Fruit fly (Drosophila melanogaster) whole organism, wandering third instar larva: Measurements from ENCODE around the gene neo.

Source experiments
- Abd-B ChIP-seq: fragments of >200 bp; optimal IDR thresholded peaks from 2 replicates; lab custom pipeline; 2017; ENCODE audit warnings: missing biosample characterization, missing genetic modification characterization
- Dfd ChIP-seq: fragments of >200 bp; optimal IDR thresholded peaks from 2 replicates; lab custom pipeline; 2017; ENCODE audit warnings: missing biosample characterization, missing genetic modification characterization
- Dif ChIP-seq: fragments of 200-275, 200-300 bp; sonication (Bioruptor generic); optimal IDR thresholded peaks from 2 replicates; lab custom pipeline; 2018; ENCODE audit warnings: missing biosample characterization, missing genetic modification characterization; ENCODE audit not compliant: partially characterized antibody
- HLH106 ChIP-seq: fragments of 200-800 bp; optimal IDR thresholded peaks from 3 replicates; lab custom pipeline; 2019; ENCODE audit warnings: missing biosample characterization, mild to moderate bottlenecking, missing genetic modification characterization, moderate library complexity
- Hnf4 ChIP-seq: fragments of 200-800 bp; sonication (Bioruptor generic); optimal IDR thresholded peaks from 2 replicates; lab custom pipeline; 2016; ENCODE audit warnings: missing biosample characterization, mild to moderate bottlenecking, missing genetic modification characterization
- Sp1 ChIP-seq: fragments of 200-800 bp; sonication (Bioruptor generic); optimal IDR thresholded peaks from 3 replicates; lab custom pipeline; 2019; ENCODE audit warnings: missing biosample characterization, mild to moderate bottlenecking, missing genetic modification characterization, moderate library complexity
- br ChIP-seq: fragments of 200-800 bp; sonication (Bioruptor generic); optimal IDR thresholded peaks from 2 replicates; lab custom pipeline; 2016; ENCODE audit warnings: missing biosample characterization, missing genetic modification characterization
- dmrt93B ChIP-seq: fragments of 200-800 bp; sonication (Bioruptor generic); optimal IDR thresholded peaks from 2 replicates; lab custom pipeline; 2018; ENCODE audit warnings: missing biosample characterization, mild to moderate bottlenecking, missing genetic modification characterization
- fru ChIP-seq: fragments of 200-800 bp; sonication (Bioruptor generic); optimal IDR thresholded peaks from 3 replicates; lab custom pipeline; 2016; ENCODE audit warnings: missing biosample characterization, mild to moderate bottlenecking, missing genetic modification characterization
- jim ChIP-seq: fragments of 175-275, 200-325 bp; sonication (Bioruptor generic); optimal IDR thresholded peaks from 2 replicates; lab custom pipeline; 2016; ENCODE audit warnings: missing biosample characterization, mild to moderate bottlenecking, missing genetic modification characterization
- woc ChIP-seq: sonication (Bioruptor generic); optimal IDR thresholded peaks from 2 replicates; lab custom pipeline; 2016; ENCODE audit warnings: missing biosample characterization, mild to moderate bottlenecking, missing genetic modification characterization

dm6 chr3R:29798966-29799680 is 19.8 kb upstream of the neo start, which contains the start of the genes Rnb and Drice:
- TF ChIP-seq Dfd (GFP tag; lab: Kevin White, UChicago) (no peak), woc (GFP tag; lab: Kevin White, UChicago) (peak; percentile 71), fru (peak; percentile 33), br (GFP tag; lab: Kevin White, UChicago) (peak; percentile 50), dmrt93B (GFP tag; lab: Kevin White, UChicago) (no peak), HLH106 (tag; lab: Kevin White, UChicago) (peak; percentile 70), Hnf4 (GFP tag; lab: Kevin White, UChicago) (peak; percentile 70), jim (no peak), Dif (GFP tag; lab: Kevin White, UChicago) (no peak), Abd-B (GFP tag; lab: Kevin White, UChicago) (no peak), Sp1 (GFP tag; lab: Kevin White, UChicago) (peak; percentile 50)
